Fruit fly (Drosophila melanogaster): ENCODE measurements around the gene CG3634.

The CG3634 gene

DNA sequence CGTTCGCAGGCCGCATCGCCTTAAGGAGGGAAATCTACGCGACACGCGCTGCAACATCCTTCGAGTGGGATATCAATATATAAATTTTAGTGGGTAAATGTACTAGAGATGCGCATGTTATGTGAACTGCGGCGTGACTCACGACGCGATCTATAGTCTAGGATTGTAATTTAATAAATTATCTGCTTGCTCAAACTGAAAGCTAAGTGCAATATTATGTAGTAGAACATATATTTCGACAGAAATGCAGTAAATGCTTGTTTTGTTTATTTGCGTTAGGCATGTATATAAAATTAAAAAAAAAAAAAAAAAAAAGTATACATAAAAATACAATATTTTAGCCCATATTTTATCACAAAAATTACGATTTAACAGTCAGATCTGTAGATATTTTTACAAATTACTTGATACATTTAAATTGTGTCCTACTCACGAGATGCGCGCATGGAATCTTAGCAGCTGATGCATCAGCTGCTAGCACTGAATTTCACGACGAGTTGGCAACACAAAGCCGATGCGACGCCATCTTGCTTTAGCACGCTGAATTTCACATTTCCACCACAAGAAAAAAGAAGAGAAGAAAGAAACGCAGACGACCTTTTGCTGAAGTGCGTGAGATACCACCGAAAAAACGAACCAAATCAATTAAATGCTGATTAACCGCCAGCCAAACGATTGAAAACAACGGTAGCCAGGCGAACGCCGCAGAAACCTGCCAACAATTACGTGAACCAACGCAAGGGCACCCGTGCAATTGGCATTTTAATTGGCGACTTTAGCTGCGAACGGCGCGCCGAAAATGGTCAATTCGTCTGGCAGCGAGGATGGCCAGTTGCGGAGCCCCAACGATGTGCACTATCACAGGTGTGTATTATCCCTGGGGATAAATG lies 37.8 kb downstream of the CG3634 start, which contains the start of the genes CG4042 and Pitslre:
TSS of gene CG4042 (minus strand) at position 507 of the 890 bp plus-strand sequence.
TSS of gene Pitslre (plus strand) at position 528 of the 890 bp plus-strand sequence.
- peak; percentile 22 for TF ChIP-seq Jra (GFP tag; optimal IDR thresholded peaks at IDR 0.05)
- no peak for TF ChIP-seq Myc (optimal IDR thresholded peaks at IDR 0.05)
- TF ChIP-seq GATAd (GFP tag; optimal IDR thresholded peaks at IDR 0.05) = no peak
- peak in 1 of 2 experiments; percentile 67 for TF ChIP-seq foxo (GFP tag; optimal IDR thresholded peaks at IDR 0.05)
- no peak for TF ChIP-seq Dfd (GFP tag; optimal IDR thresholded peaks at IDR 0.05)
- TF ChIP-seq sage (GFP tag; optimal IDR thresholded peaks at IDR 0.05) = peak; percentile 27
- TF ChIP-seq Rel (GFP tag; optimal IDR thresholded peaks at IDR 0.05) = no peak
- no peak for TF ChIP-seq Rel (tag; optimal IDR thresholded peaks at IDR 0.05)
- peak; percentile 57 for TF ChIP-seq psq (GFP tag; optimal IDR thresholded peaks at IDR 0.05)
- peak; percentile 52 for TF ChIP-seq h (GFP tag; optimal IDR thresholded peaks at IDR 0.05)
- TF ChIP-seq rgr (GFP tag; optimal IDR thresholded peaks at IDR 0.05) = peak; percentile 47
- TF ChIP-seq dmrt93B (GFP tag; optimal IDR thresholded peaks at IDR 0.05) = peak; percentile 13
- TF ChIP-seq dsf (GFP tag; optimal IDR thresholded peaks at IDR 0.05; ENCODE audit: borderline replicate concordance) = no peak
- TF ChIP-seq fru (GFP tag; optimal IDR thresholded peaks at IDR 0.05) = peak; percentile 38
- peak; percentile 35 for TF ChIP-seq sv (GFP tag; optimal IDR thresholded peaks at IDR 0.05)
- TF ChIP-seq Abd-B (GFP tag; optimal IDR thresholded peaks at IDR 0.05) = no peak
- TF ChIP-seq Hr78 (GFP tag; optimal IDR thresholded peaks at IDR 0.05) = no peak
- TF ChIP-seq brk (GFP tag; optimal IDR thresholded peaks at IDR 0.05) = peak; percentile 72
- peak; percentile 31 for TF ChIP-seq woc (GFP tag; optimal IDR thresholded peaks at IDR 0.05)
- TF ChIP-seq lola (GFP tag; optimal IDR thresholded peaks at IDR 0.05) = no peak
- TF ChIP-seq tai (GFP tag; optimal IDR thresholded peaks at IDR 0.05) = no peak
- no peak for TF ChIP-seq N (GFP tag; optimal IDR thresholded peaks at IDR 0.05)
- peak; percentile 58 for TF ChIP-seq Hnf4 (GFP tag; optimal IDR thresholded peaks at IDR 0.05)
- peak; percentile 23 for TF ChIP-seq Hr83 (GFP tag; optimal IDR thresholded peaks at IDR 0.05; ENCODE audit: poor library complexity, severe bottlenecking)
- peak; percentile 6 for TF ChIP-seq br (GFP tag; optimal IDR thresholded peaks at IDR 0.05)
- TF ChIP-seq OdsH (GFP tag; optimal IDR thresholded peaks at IDR 0.05) = peak; percentile 54

DNA sequence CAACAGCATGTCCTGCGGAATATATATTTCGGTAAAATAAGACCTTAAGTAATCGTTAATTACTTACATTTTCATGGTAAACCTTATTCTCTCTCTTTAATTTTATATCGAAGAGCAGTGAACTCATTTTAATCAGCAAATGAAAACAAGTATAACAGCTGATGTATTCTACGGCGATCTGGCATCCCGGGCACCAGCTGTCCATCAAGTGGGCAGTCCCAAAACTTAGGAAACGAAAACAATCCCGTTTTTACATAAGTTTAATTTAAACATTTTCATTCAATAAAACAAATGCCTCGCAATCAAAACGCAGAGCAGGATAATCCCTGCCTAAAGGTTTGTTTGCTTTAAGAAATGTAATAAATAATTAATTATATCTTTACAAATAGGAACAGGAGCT lies 39.7 kb downstream of the CG3634 start, which contains the start of the genes CG4074 and CG4186:
TSS of gene CG4074 (minus strand) at position 151 of the 400 bp plus-strand sequence.
TSS of gene CG4186 (plus strand) at position 237 of the 400 bp plus-strand sequence.
- TF ChIP-seq Hr83 (GFP tag; optimal IDR thresholded peaks at IDR 0.05; ENCODE audit: poor library complexity, severe bottlenecking) = no peak
- TF ChIP-seq rgr (GFP tag; optimal IDR thresholded peaks at IDR 0.05) = no peak
- no peak for TF ChIP-seq psq (GFP tag; optimal IDR thresholded peaks at IDR 0.05)
- no peak for TF ChIP-seq Dif (GFP tag; optimal IDR thresholded peaks at IDR 0.05; ENCODE audit: partially characterized antibody)
- TF ChIP-seq br (GFP tag; optimal IDR thresholded peaks at IDR 0.05) = no peak
- peak; percentile 5 for TF ChIP-seq sage (GFP tag; optimal IDR thresholded peaks at IDR 0.05)
- TF ChIP-seq Hr78 (GFP tag; optimal IDR thresholded peaks at IDR 0.05) = no peak
- TF ChIP-seq jim (GFP tag; optimal IDR thresholded peaks at IDR 0.05) = no peak

DNA sequence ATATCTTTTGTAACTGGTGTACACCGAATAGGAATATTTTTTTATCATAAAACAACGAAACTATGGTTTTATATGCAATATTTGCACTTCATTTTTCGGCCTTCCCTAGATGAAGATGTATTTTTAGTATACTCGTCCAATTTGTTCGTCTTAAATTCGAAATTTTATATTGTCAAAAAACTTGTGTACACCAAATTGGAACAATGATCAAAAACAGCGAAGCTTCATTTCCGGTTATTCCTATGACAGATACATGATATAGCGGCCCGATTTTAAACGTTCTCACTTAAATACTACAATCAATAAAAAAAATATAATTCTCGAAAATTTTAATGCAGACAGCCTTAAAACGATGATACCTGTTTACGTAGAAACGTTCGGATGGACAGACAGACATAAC lies 41.8 kb downstream of the CG3634 start:
- TF ChIP-seq Jra (GFP tag; optimal IDR thresholded peaks at IDR 0.05) (no peak), dsf (GFP tag; optimal IDR thresholded peaks at IDR 0.05; ENCODE audit: borderline replicate concordance) (no peak)

DNA sequence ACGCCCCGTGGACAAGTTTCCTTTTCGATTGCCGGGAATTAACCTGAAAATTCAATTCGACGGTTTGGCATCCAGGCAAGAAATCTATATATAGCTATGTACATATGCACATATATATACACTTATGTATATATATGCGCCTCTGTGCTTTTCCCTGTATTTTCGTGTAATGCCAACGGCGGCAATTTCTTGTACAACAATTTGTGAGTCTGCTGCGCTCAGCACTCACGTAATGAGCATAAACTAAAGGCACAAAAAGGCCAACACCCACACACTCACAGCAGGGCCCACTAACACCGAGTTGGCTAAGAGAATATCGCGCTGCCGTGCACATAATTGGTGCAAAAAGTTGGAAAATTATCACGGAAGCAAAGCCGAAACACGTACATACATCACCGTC lies 47.6 kb downstream of the CG3634 start:
- TF ChIP-seq lola (GFP tag; optimal IDR thresholded peaks at IDR 0.05) = no peak
- TF ChIP-seq Hr83 (GFP tag; optimal IDR thresholded peaks at IDR 0.05; ENCODE audit: poor library complexity, severe bottlenecking) = no peak
- TF ChIP-seq tai (GFP tag; optimal IDR thresholded peaks at IDR 0.05) = no peak
- TF ChIP-seq rgr (GFP tag; optimal IDR thresholded peaks at IDR 0.05) = no peak
- TF ChIP-seq Mio (GFP tag; optimal IDR thresholded peaks at IDR 0.05) = no peak

DNA sequence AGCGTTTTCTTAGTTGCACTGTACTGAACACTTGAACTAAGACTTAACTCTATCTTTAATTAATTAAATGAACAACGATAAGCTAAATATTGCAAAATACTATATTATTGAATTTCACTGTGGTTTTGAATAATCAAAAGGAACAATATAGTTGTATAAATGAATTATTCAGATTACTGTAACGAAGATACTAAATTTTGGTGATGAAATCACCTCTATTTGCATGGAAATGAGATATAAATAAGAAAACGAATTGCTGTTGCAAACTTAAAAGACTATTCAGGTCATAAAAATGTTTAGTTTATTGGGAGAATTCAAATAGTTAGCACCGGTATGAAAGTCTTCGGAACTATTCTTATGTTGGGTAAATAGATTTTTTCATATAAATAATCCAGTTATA lies 50.5 kb downstream of the CG3634 start, which contains the start of gene CG43251:
TSS of gene CG43251 (plus strand) at position 301 of the 400 bp plus-strand sequence.
- no peak for TF ChIP-seq dmrt93B (GFP tag; optimal IDR thresholded peaks at IDR 0.05)
- TF ChIP-seq Myc (optimal IDR thresholded peaks at IDR 0.05) = no peak
- no peak for TF ChIP-seq N (GFP tag; optimal IDR thresholded peaks at IDR 0.05)
- no peak for TF ChIP-seq usp (GFP tag; optimal IDR thresholded peaks at IDR 0.05)
